Worm (Caenorhabditis elegans): ENCODE data around the gene srab-6.

DNA sequence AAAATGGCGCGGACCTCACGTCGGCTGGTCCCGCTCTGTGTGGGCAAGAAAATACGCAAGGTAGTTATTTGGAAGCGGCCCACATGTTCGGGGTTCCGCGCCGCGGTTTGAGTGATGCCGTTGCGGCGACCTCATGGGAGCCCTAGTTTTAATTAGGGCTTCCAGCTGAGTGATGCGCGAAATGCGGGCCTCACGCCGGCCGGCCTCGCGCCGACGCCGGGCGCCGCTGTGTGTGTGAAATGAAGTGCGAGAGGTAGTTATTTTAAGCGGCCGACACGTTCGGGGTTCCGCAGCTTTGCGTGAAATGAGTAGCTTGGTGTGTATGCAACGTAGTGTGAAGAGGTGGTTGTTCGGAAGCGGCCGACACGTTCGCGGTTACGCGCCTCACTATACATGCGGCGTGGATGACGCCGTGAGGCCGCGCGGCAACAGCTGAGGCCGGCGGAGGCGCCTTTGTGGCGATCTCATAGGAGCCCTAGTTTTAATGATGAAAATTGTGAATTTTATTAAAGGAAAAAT lies 1.8 kb downstream of the srab-6 start:
- TF ChIP-seq hmg-1.1 (GFP tag; IDR thresholded peaks at IDR 0.05) (no peak), lsy-2 (tag; optimal IDR thresholded peaks at IDR 0.05) (no peak), ZK337.2 (GFP tag; IDR thresholded peaks at IDR 0.05) (no peak), nhr-28 (tag; optimal IDR thresholded peaks at IDR 0.05) (no peak), nhr-77 (tag; optimal IDR thresholded peaks at IDR 0.05) (no peak), ztf-11 (tag; optimal IDR thresholded peaks at IDR 0.05) (no peak), R02D3.7 (tag; optimal IDR thresholded peaks at IDR 0.05) (no peak), Y75B8A.6 (GFP tag; IDR thresholded peaks at IDR 0.05) (no peak), egl-27 (tag; optimal IDR thresholded peaks at IDR 0.05) (no peak), mep-1 (tag; optimal IDR thresholded peaks at IDR 0.05) (no peak), nhr-237 (tag; optimal IDR thresholded peaks at IDR 0.05) (no peak), nhr-76 (tag; optimal IDR thresholded peaks at IDR 0.05) (no peak)

Data from whole organism, L4 larva.